Fruit fly (Drosophila melanogaster) whole organism, prepupa: ENCODE data around the gene DPCoAC.

ENCODE experiments used
- Blimp-1 ChIP-seq: fragments of 200-800 bp; sonication (Bioruptor generic); optimal IDR thresholded peaks from 3 replicates; lab custom pipeline; 2017; ENCODE audit warnings: missing biosample characterization, missing genetic modification characterization, mild to moderate bottlenecking, moderate library complexity, missing genetic modification reagents
- CG10631 ChIP-seq: fragments of 200-800 bp; sonication (Bioruptor generic); optimal IDR thresholded peaks from 2 replicates; lab custom pipeline; 2016; ENCODE audit warnings: missing biosample characterization, missing genetic modification characterization
- CG11294 ChIP-seq: fragments of 200-800 bp; sonication (Bioruptor generic); IDR thresholded peaks from 2 replicates; pipeline ENCODE4 v1.3.6; 2022; ENCODE audit warnings: missing biosample characterization, missing genetic modification characterization
- CG11762 ChIP-seq: fragments of 200-800 bp; sonication (Bioruptor generic); optimal IDR thresholded peaks from 3 replicates; lab custom pipeline; 2016; ENCODE audit warnings: missing biosample characterization, missing genetic modification characterization; ENCODE audit not compliant: insufficient read depth
- CG32006 ChIP-seq: fragments of 200-800 bp; sonication (Bioruptor generic); optimal IDR thresholded peaks from 3 replicates; lab custom pipeline; 2017; ENCODE audit warnings: missing biosample characterization, mild to moderate bottlenecking, missing genetic modification characterization
- CG4318 ChIP-seq: fragments of 200-800 bp; sonication (Bioruptor generic); optimal IDR thresholded peaks from 3 replicates; lab custom pipeline; 2017; ENCODE audit warnings: missing biosample characterization, mild to moderate bottlenecking, missing genetic modification characterization
- CG6854 ChIP-seq: fragments of 200-800 bp; sonication (Bioruptor generic); optimal IDR thresholded peaks from 2 replicates; lab custom pipeline; 2017; ENCODE audit warnings: missing biosample characterization, mild to moderate bottlenecking, missing genetic modification characterization
- CG9139 ChIP-seq: fragments of 200-800 bp; sonication (Bioruptor generic); optimal IDR thresholded peaks from 3 replicates; lab custom pipeline; 2017; ENCODE audit warnings: missing biosample characterization, mild to moderate bottlenecking, missing genetic modification characterization
- Eip75B ChIP-seq: fragments of 200-800 bp; sonication (Bioruptor generic); optimal IDR thresholded peaks from 3 replicates; lab custom pipeline; 2016; ENCODE audit warnings: missing biosample characterization, missing genetic modification characterization
- Lpt ChIP-seq: fragments of 200-800 bp; sonication (Bioruptor generic); optimal IDR thresholded peaks from 3 replicates; lab custom pipeline; 2016; ENCODE audit warnings: missing biosample characterization, missing genetic modification characterization
- OdsH ChIP-seq: fragments of 200-800 bp; sonication (Bioruptor generic); optimal IDR thresholded peaks from 3 replicates; lab custom pipeline; 2016; ENCODE audit warnings: missing biosample characterization, missing genetic modification characterization
- Smox ChIP-seq: fragments of 200-800 bp; sonication (Bioruptor generic); optimal IDR thresholded peaks from 3 replicates; lab custom pipeline; 2016; ENCODE audit warnings: missing biosample characterization, missing genetic modification characterization
- Sox102F ChIP-seq: fragments of 200-800 bp; sonication (Bioruptor generic); optimal IDR thresholded peaks from 2 replicates; lab custom pipeline; 2016; ENCODE audit warnings: missing biosample characterization, mild to moderate bottlenecking, missing genetic modification characterization
- Sox14 ChIP-seq: fragments of 200-800 bp; sonication (Bioruptor generic); optimal IDR thresholded peaks from 3 replicates; lab custom pipeline; 2016; ENCODE audit warnings: missing biosample characterization, missing genetic modification characterization
- achi ChIP-seq: fragments of 200-800 bp; sonication (Bioruptor generic); optimal IDR thresholded peaks from 3 replicates; lab custom pipeline; 2016; ENCODE audit warnings: missing biosample characterization, missing genetic modification characterization
- esn ChIP-seq: fragments of 200-800 bp; sonication (Bioruptor generic); optimal IDR thresholded peaks from 2 replicates; lab custom pipeline; 2016; ENCODE audit warnings: missing biosample characterization, mild to moderate bottlenecking, missing genetic modification characterization, moderate library complexity
- fd59A ChIP-seq: fragments of 200-800 bp; sonication (Bioruptor generic); optimal IDR thresholded peaks from 2 replicates; lab custom pipeline; 2017; ENCODE audit warnings: missing biosample characterization, mild to moderate bottlenecking, missing genetic modification characterization, missing genetic modification reagents
- fkh ChIP-seq: fragments of 200-800 bp; sonication (Bioruptor generic); optimal IDR thresholded peaks from 3 replicates; lab custom pipeline; 2017; ENCODE audit warnings: missing biosample characterization, mild to moderate bottlenecking, missing genetic modification characterization, moderate library complexity
- salr ChIP-seq, 2 experiments: fragments of 200-800 bp; sonication (Bioruptor generic); optimal IDR thresholded peaks; 3 replicates each; lab custom pipeline; 2016 to 2018; ENCODE audit warnings: missing biosample characterization in 2 of 2, missing genetic modification characterization in 2 of 2, mild to moderate bottlenecking in 1 of 2
- vri ChIP-seq: fragments of 200-800 bp; sonication (Bioruptor generic); optimal IDR thresholded peaks from 3 replicates; lab custom pipeline; 2016; ENCODE audit warnings: missing biosample characterization, mild to moderate bottlenecking, missing genetic modification characterization

Gene DPCoAC

DNA sequence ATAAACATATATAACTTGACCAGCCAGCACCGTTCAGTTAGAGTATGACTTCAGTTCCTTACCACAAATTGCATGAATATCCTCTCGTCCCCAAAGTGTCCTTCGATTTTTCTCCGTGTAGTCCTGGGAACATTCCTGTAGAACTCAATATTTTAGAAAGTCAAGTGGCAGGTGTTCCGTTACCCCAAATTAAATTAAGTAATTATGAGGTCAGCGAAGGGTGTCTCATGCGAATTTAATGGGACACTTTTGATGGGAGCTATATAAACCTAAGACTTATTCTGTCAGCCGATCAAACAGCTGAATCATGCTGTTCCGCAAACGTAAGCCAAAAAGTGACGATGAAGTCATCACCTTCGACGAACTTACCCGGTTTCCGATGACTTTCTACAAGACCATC is 53.0 kb downstream of the DPCoAC start, which contains the start of gene Or92a:
TSS of gene Or92a (plus strand) at position 301 of the 400 bp plus-strand sequence.
- TF ChIP-seq CG32006 (GFP tag; lab: Kevin White, UChicago) (no peak), CG6854 (GFP tag; lab: Kevin White, UChicago) (no peak)

- TF ChIP-seq Sox102F (GFP tag; lab: Kevin White, UChicago) (no peak), fkh (no peak), Smox (GFP tag; lab: Kevin White, UChicago) (no peak), CG9139 (GFP tag; lab: Kevin White, UChicago) (no peak), Sox14 (GFP tag; lab: Kevin White, UChicago) (no peak), Eip75B (no peak), Blimp-1 (no peak), CG6854 (GFP tag; lab: Kevin White, UChicago) (no peak), fd59A (GFP tag; lab: Kevin White, UChicago) (no peak), achi (GFP tag; lab: Kevin White, UChicago) (no peak), CG11294 (GFP tag; lab: Robert Waterston, UW) (no peak), vri (no peak), CG4318 (GFP tag; lab: Kevin White, UChicago) (no peak), OdsH (GFP tag; lab: Kevin White, UChicago) (no peak), CG11762 (no peak), esn (GFP tag; lab: Kevin White, UChicago) (no peak), CG10631 (no peak), Lpt (no peak), salr (GFP tag; optimal IDR thresholded peaks at IDR 0.05; lab: Kevin White, UChicago) (no peak)
- TF ChIP-seq, all 60 proteins: peak for 0
Observed at dm6 chr3R:20503646-20504045, 53.8 kb downstream of the DPCoAC start, which contains the start of gene MtnB. Gene MtnB, minus strand, starts transcription at chr3R:20503746.
